Worm (Caenorhabditis elegans) whole organism, late embryonic: ENCODE data around the gene spp-13.

ENCODE experiments used
- ceh-9 ChIP-seq: sonication (generic microtip); optimal IDR thresholded peaks from 2 replicates; lab custom pipeline; 2016; ENCODE audit warnings: mild to moderate bottlenecking, missing genetic modification characterization, inconsistent platforms, missing compliant biosample characterization
- dve-1 ChIP-seq: sonication (generic microtip); optimal IDR thresholded peaks from 2 replicates; lab custom pipeline; 2017; ENCODE audit warnings: antibody characterized with exemption, mild to moderate bottlenecking, missing genetic modification characterization, missing compliant biosample characterization
- madf-2 ChIP-seq: sonication (generic microtip); optimal IDR thresholded peaks from 2 replicates; lab custom pipeline; 2017; ENCODE audit warnings: missing genetic modification characterization, missing compliant biosample characterization
- mec-3 ChIP-seq: sonication (generic microtip); optimal IDR thresholded peaks from 2 replicates; lab custom pipeline; 2016; ENCODE audit warnings: borderline replicate concordance, missing genetic modification characterization, missing compliant biosample characterization
- npax-4 ChIP-seq: sonication (generic microtip); optimal IDR thresholded peaks from 2 replicates; lab custom pipeline; 2016; ENCODE audit warnings: missing genetic modification characterization, missing compliant biosample characterization
- pqm-1 ChIP-seq: sonication (generic microtip); optimal IDR thresholded peaks from 2 replicates; lab custom pipeline; 2016; ENCODE audit warnings: missing genetic modification characterization, missing compliant biosample characterization
- pros-1 ChIP-seq: fragments of 150-350 bp; optimal IDR thresholded peaks from 2 replicates; lab custom pipeline; 2014; ENCODE audit warnings: missing biosample characterization, missing genetic modification reagents, missing genetic modification characterization

DNA sequence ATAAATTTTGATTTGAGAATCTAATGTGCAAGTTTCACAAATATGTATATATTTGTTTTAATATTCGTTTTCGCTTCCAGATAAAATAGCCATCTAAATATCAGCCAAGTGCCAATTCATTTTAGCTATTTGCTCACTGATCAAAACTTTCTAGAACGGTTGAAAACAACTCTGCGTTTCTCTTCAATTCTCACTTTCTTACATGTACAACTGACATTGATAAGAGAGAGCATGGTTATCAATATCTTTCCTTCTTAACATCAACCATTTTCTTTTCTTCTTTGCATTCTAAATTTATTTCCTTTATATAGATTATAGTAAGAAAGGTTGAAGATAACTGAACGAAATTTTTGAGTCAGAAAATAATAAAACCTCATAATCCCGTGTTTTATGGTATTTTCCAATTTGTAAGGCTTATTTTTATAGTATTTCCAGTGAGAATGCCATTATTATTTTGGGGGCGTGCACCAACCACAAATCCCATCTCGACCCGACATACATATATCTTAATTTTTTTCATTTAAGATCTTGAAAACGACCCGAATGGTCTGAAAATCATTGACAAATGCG lies 10.1 kb upstream of the spp-13 start, which contains the start of gene F08F1.3:
- TF ChIP-seq pqm-1 (tag; lab: Kevin White, UChicago) (no peak), ceh-9 (tag; lab: Kevin White, UChicago) (no peak), pros-1 (tag; lab: Kevin White, UChicago) (no peak), dve-1 (tag; lab: Kevin White, UChicago) (no peak), mec-3 (no peak), npax-4 (tag; lab: Kevin White, UChicago) (no peak), madf-2 (tag; lab: Kevin White, UChicago) (no peak)
